Fruit fly (Drosophila melanogaster) whole organism, embryonic: Measurements from ENCODE around the gene VhaAC45RP.

Experiments
- CG13775 ChIP-seq: fragments of 200-800 bp; sonication (Bioruptor generic); optimal IDR thresholded peaks from 3 replicates; lab custom pipeline; 2017; ENCODE audit warnings: missing biosample characterization, mild to moderate bottlenecking, missing genetic modification characterization
- CG14050 ChIP-seq: fragments of 200-800 bp; sonication (Bioruptor generic); IDR thresholded peaks from 3 replicates; pipeline ENCODE4 v1.3.6; 2022; ENCODE audit warnings: missing biosample characterization, missing genetic modification characterization
- CG15011 ChIP-seq: fragments of 200-800 bp; sonication (Bioruptor generic); optimal IDR thresholded peaks from 3 replicates; lab custom pipeline; 2018; ENCODE audit warnings: missing biosample characterization, mild to moderate bottlenecking, missing genetic modification characterization
- CG4328 ChIP-seq: fragments of 200-800 bp; sonication (Bioruptor generic); optimal IDR thresholded peaks from 3 replicates; lab custom pipeline; 2017; ENCODE audit warnings: missing biosample characterization, missing genetic modification reagents, missing genetic modification characterization
- D19B ChIP-seq: fragments of 200-800 bp; sonication (Bioruptor generic); optimal IDR thresholded peaks from 2 replicates; lab custom pipeline; 2017; ENCODE audit warnings: missing biosample characterization, mild to moderate bottlenecking, missing genetic modification characterization
- Hr78 ChIP-seq, 2 experiments: fragments of 200-800 bp in 1 of 2; fragments of >200 bp in 1 of 2; sonication (Bioruptor generic) in 1 of 2; optimal IDR thresholded peaks; 2 replicates each; lab custom pipeline; 2017 to 2019; ENCODE audit warnings: missing biosample characterization in 2 of 2, missing genetic modification characterization in 2 of 2, mild to moderate bottlenecking in 1 of 2, moderate library complexity in 1 of 2
- Nf-YB ChIP-seq: fragments of 200-800 bp; sonication (Bioruptor generic); optimal IDR thresholded peaks from 3 replicates; lab custom pipeline; 2019; ENCODE audit warnings: missing biosample characterization, mild to moderate bottlenecking, missing genetic modification characterization, moderate library complexity
- crc ChIP-seq: fragments of 200-800 bp; sonication (Bioruptor generic); optimal IDR thresholded peaks from 2 replicates; lab custom pipeline; 2016; ENCODE audit warnings: missing biosample characterization, missing genetic modification characterization
- sim ChIP-seq: fragments of 200-800 bp; sonication (Bioruptor generic); IDR thresholded peaks from 2 replicates; pipeline ENCODE4 v1.3.6; 2022; ENCODE audit warnings: missing biosample characterization, missing genetic modification characterization

DNA sequence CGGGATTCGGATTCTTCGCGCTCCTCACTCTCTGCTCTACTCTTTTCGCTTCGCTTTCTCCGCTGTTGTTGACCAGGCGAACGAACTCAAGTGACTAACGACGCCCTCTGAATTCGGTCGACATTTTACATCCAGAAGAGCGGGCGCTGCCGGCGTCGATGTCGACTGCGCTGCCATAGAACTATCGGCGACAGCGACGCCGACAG, 36.6 kb upstream of the VhaAC45RP start, which contains the start of gene CG9743:
- TF ChIP-seq Nf-YB (GFP tag; lab: Kevin White, UChicago) (no peak), Hr78 (GFP tag; optimal IDR thresholded peaks at IDR 0.05; lab: Kevin White, UChicago) (no peak), crc (GFP tag; lab: Kevin White, UChicago) (no peak), CG14050 (GFP tag; lab: Robert Waterston, UW) (no peak), D19B (GFP tag; lab: Kevin White, UChicago) (no peak), CG15011 (GFP tag; lab: Kevin White, UChicago) (no peak), sim (GFP tag; lab: Robert Waterston, UW) (no peak), CG13775 (no peak), CG4328 (no peak)
